Fruit fly (Drosophila melanogaster) whole organism, wandering third instar larva: ENCODE results near the gene nAChRbeta3.

ENCODE experiments used
- CG9705 ChIP-seq: fragments of 200-800 bp; sonication (Bioruptor generic); optimal IDR thresholded peaks from 2 replicates; lab custom pipeline; 2018; ENCODE audit warnings: missing biosample characterization, mild to moderate bottlenecking, missing genetic modification characterization
- HLH106 ChIP-seq: fragments of 200-800 bp; optimal IDR thresholded peaks from 3 replicates; lab custom pipeline; 2019; ENCODE audit warnings: missing biosample characterization, mild to moderate bottlenecking, missing genetic modification characterization, moderate library complexity

dm6 chr2L:521001-521827 is 23.7 kb upstream of the nAChRbeta3 start:
- TF ChIP-seq CG9705 (GFP tag; lab: Kevin White, UChicago), result no peak
- no peak for TF ChIP-seq HLH106 (tag; lab: Kevin White, UChicago)
